Worm (Caenorhabditis elegans): ENCODE measurements around the gene W05B2.2.

The W05B2.2 gene

ce11 chrIII:10989491-10990032 is 22.7 kb upstream of the W05B2.2 start:
- TF ChIP-seq nhr-12 (tag; optimal IDR thresholded peaks at IDR 0.05) (no peak), fkh-2 (tag; optimal IDR thresholded peaks at IDR 0.05) (peak; percentile 14), nhr-43 (tag; optimal IDR thresholded peaks at IDR 0.05; ENCODE audit: poor library complexity, severe bottlenecking) (peak; percentile 96), ZK546.5 (tag; optimal IDR thresholded peaks at IDR 0.05) (no peak), unc-39 (tag; optimal IDR thresholded peaks at IDR 0.05) (peak; percentile 67), ceh-28 (tag; optimal IDR thresholded peaks at IDR 0.05) (peak; percentile 88), ztf-4 (tag; optimal IDR thresholded peaks at IDR 0.05) (peak; percentile 87), ceh-9 (tag; optimal IDR thresholded peaks at IDR 0.05) (no peak), eor-1 (tag; optimal IDR thresholded peaks at IDR 0.05) (no peak), elt-2 (tag; optimal IDR thresholded peaks at IDR 0.05) (peak; percentile 68), nhr-28 (tag; optimal IDR thresholded peaks at IDR 0.05) (no peak), pqm-1 (tag; optimal IDR thresholded peaks at IDR 0.05) (peak; percentile 37), hmg-11 (tag; optimal IDR thresholded peaks at IDR 0.05) (peak; percentile 100), nhr-67 (tag; optimal IDR thresholded peaks at IDR 0.05) (peak; percentile 31), snpc-4 (tag; optimal IDR thresholded peaks at IDR 0.05) (peak; percentile 100), nhr-23 (tag; optimal IDR thresholded peaks at IDR 0.05) (peak; percentile 95), jun-1 (tag; optimal IDR thresholded peaks at IDR 0.05) (peak; percentile 89), fkh-10 (GFP tag; optimal IDR thresholded peaks at IDR 0.05) (peak; percentile 50), sea-2 (GFP tag; optimal IDR thresholded peaks at IDR 0.05) (peak; percentile 92), daf-12 (tag; optimal IDR thresholded peaks at IDR 0.05) (no peak), nhr-77 (tag; optimal IDR thresholded peaks at IDR 0.05) (peak; percentile 87), elt-1 (tag; optimal IDR thresholded peaks at IDR 0.05) (peak; percentile 40), mml-1 (tag; optimal IDR thresholded peaks at IDR 0.05) (peak; percentile 33), ama-1 (optimal IDR thresholded peaks at IDR 0.05) (peak; percentile 26), mdl-1 (tag; optimal IDR thresholded peaks at IDR 0.05) (peak; percentile 52), elt-3 (tag; optimal IDR thresholded peaks at IDR 0.05) (peak in 1 of 3 experiments; percentile 88), fos-1 (tag; optimal IDR thresholded peaks at IDR 0.05) (peak; percentile 80), lsy-12 (tag; optimal IDR thresholded peaks at IDR 0.05) (peak; percentile 96), egl-27 (tag; optimal IDR thresholded peaks at IDR 0.05) (peak; percentile 77), aly-2 (tag; optimal IDR thresholded peaks at IDR 0.05) (peak; percentile 88), lin-15B (tag; optimal IDR thresholded peaks at IDR 0.05) (peak; percentile 69), lin-39 (tag; optimal IDR thresholded peaks at IDR 0.05) (peak; percentile 92), nhr-11 (tag; optimal IDR thresholded peaks at IDR 0.05) (peak; percentile 26), ztf-11 (tag; optimal IDR thresholded peaks at IDR 0.05) (peak; percentile 43), unc-62 (GFP tag; optimal IDR thresholded peaks at IDR 0.05) (peak; percentile 76), ceh-82 (tag; optimal IDR thresholded peaks at IDR 0.05) (peak; percentile 96), pha-4 (tag; optimal IDR thresholded peaks at IDR 0.05) (peak; percentile 94), nhr-76 (tag; optimal IDR thresholded peaks at IDR 0.05) (no peak), R02D3.7 (tag; optimal IDR thresholded peaks at IDR 0.05) (peak; percentile 86), nhr-237 (tag; optimal IDR thresholded peaks at IDR 0.05) (peak; percentile 37), nfya-1 (tag; optimal IDR thresholded peaks at IDR 0.05; ENCODE audit: insufficient read depth) (peak; percentile 96), nhr-25 (tag; optimal IDR thresholded peaks at IDR 0.05) (peak; percentile 95), egl-5 (tag; optimal IDR thresholded peaks at IDR 0.05) (peak; percentile 93), tbx-2 (tag; optimal IDR thresholded peaks at IDR 0.05) (peak; percentile 95), zag-1 (tag; optimal IDR thresholded peaks at IDR 0.05) (peak; percentile 67), skn-1 (tag; optimal IDR thresholded peaks at IDR 0.05) (peak; percentile 58), ceh-16 (tag; optimal IDR thresholded peaks at IDR 0.05) (peak; percentile 57)

All from whole organism, L3 larva.